Worm (Caenorhabditis elegans): ENCODE results near the gene F44E2.9.

DNA sequence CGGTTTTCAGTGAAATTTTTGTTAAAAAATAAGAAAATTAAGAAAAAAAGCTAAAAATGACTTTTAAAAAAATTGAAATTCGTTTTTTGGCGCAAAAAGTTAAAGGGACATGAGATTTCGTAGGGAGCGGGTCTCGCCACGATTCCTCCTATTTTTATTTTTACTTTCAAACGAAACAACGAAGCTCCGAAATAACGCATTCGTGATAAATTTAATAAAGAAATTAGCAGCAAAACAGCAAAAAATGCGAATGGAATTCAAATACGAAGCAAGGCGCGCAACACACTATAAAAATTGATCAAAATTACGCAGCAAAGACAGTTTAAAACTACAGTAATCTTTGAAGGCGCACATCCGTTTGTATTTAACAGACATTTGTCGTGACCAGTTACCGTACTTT is 49.4 kb upstream of the F44E2.9 start:
- TF ChIP-seq ceh-9 (tag; optimal IDR thresholded peaks at IDR 0.05), result no peak
- no peak for TF ChIP-seq dmd-4 (tag; optimal IDR thresholded peaks at IDR 0.05; ENCODE audit: borderline replicate concordance)
- no peak for TF ChIP-seq ceh-2 (tag; optimal IDR thresholded peaks at IDR 0.05)
- no peak for TF ChIP-seq ztf-16 (tag; optimal IDR thresholded peaks at IDR 0.05)

Measured in whole organism, late embryonic.